Worm (Caenorhabditis elegans): ENCODE measurements around the gene rip-1.

DNA sequence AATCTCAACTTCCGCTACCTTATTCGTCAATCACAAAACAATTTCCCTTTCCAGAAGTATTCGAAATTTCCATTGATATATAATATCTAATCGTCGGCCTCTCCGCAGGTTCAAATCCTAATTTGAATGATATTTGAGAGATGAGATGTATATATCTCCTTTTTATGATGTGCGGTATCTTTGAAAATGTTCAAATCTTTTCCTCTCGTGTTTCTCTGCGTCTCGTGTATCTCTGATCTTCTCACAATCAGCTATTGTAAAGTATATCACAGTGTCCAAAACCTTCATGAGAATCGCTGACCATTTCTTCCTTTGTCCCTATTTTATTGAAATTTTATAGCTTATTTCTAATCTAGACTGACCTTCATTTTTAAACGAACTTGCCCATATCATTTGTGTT is 31.2 kb upstream of the rip-1 start:
- no peak for TF ChIP-seq nhr-84 (tag; optimal IDR thresholded peaks at IDR 0.05)
- no peak for TF ChIP-seq mab-9 (GFP tag; IDR thresholded peaks at IDR 0.05)
- TF ChIP-seq unc-62 (GFP tag; optimal IDR thresholded peaks at IDR 0.05) = no peak
- no peak for TF ChIP-seq mdl-1 (tag; optimal IDR thresholded peaks at IDR 0.05)
- no peak for TF ChIP-seq lin-35 (GFP tag; optimal IDR thresholded peaks at IDR 0.05)
- TF ChIP-seq fos-1 (tag; optimal IDR thresholded peaks at IDR 0.05) = no peak
- no peak for TF ChIP-seq C34B4.2 (tag; optimal IDR thresholded peaks at IDR 0.05)
- no peak for TF ChIP-seq unc-130 (tag; optimal IDR thresholded peaks at IDR 0.05)
- TF ChIP-seq alr-1 (tag; optimal IDR thresholded peaks at IDR 0.05; ENCODE audit: borderline replicate concordance) = no peak
- TF ChIP-seq fkh-10 (GFP tag; optimal IDR thresholded peaks at IDR 0.05) = no peak
- TF ChIP-seq ztf-4 (tag; optimal IDR thresholded peaks at IDR 0.05) = no peak
- no peak for TF ChIP-seq ceh-90 (tag; optimal IDR thresholded peaks at IDR 0.05)
- no peak for TF ChIP-seq snpc-4 (tag; optimal IDR thresholded peaks at IDR 0.05)
